Fruit fly (Drosophila melanogaster): ENCODE measurements around the gene Pgam5.
A peak's percentile ranks its signal among the peaks of the same experiment; 100 is the strongest.

Pgam5 gene

dm6 chrX:1868586-1869111 lies 4.7 kb downstream of the Pgam5 start, which contains the start of the genes CG14803 and Pex5 (continued):
- TF ChIP-seq kay (GFP tag; optimal IDR thresholded peaks at IDR 0.05) (no peak), CG17802 (tag; optimal IDR thresholded peaks at IDR 0.05) (no peak), trem (tag; optimal IDR thresholded peaks at IDR 0.05) (peak; percentile 26), da (GFP tag; optimal IDR thresholded peaks at IDR 0.05) (no peak), CG18476 (GFP tag; optimal IDR thresholded peaks at IDR 0.05) (no peak), Lhr (GFP tag; optimal IDR thresholded peaks at IDR 0.05) (no peak), HmgZ (tag; optimal IDR thresholded peaks at IDR 0.05) (peak; percentile 27), Doc2 (GFP tag; IDR thresholded peaks at IDR 0.05) (no peak), vnd (GFP tag; IDR thresholded peaks at IDR 0.05; ENCODE audit: partially characterized antibody) (peak; percentile 39; the same call in 2 of the 3 replicates), Hey (tag; optimal IDR thresholded peaks at IDR 0.05) (no peak), crol (GFP tag; IDR thresholded peaks at IDR 0.05) (no peak), Adf1 (GFP tag; IDR thresholded peaks at IDR 0.05) (no peak), CG18764 (GFP tag; optimal IDR thresholded peaks at IDR 0.05) (no peak), Sry-β (GFP tag; optimal IDR thresholded peaks at IDR 0.05) (peak; percentile 8), CG1529 (GFP tag; optimal IDR thresholded peaks at IDR 0.05) (no peak), Hand (GFP tag; optimal IDR thresholded peaks at IDR 0.05) (no peak), pzg (GFP tag; optimal IDR thresholded peaks at IDR 0.05) (peak; percentile 54), CG11398 (GFP tag; optimal IDR thresholded peaks at IDR 0.05) (no peak), ind (GFP tag; optimal IDR thresholded peaks at IDR 0.05) (no peak), crc (GFP tag; optimal IDR thresholded peaks at IDR 0.05) (no peak), p53 (GFP tag; optimal IDR thresholded peaks at IDR 0.05) (no peak), wek (GFP tag; optimal IDR thresholded peaks at IDR 0.05) (no peak), exex (tag; optimal IDR thresholded peaks at IDR 0.05) (no peak), CG9727 (GFP tag; optimal IDR thresholded peaks at IDR 0.05) (no peak), ci (GFP tag; IDR thresholded peaks at IDR 0.05) (no peak), CG6765 (GFP tag; optimal IDR thresholded peaks at IDR 0.05) (no peak), Ets97D (GFP tag; optimal IDR thresholded peaks at IDR 0.05) (peak; percentile 19), row (GFP tag; IDR thresholded peaks at IDR 0.05) (no peak; the same call in 2 of the 3 replicates), CG17359 (tag; optimal IDR thresholded peaks at IDR 0.05) (no peak), lbe (GFP tag; optimal IDR thresholded peaks at IDR 0.05) (no peak), ash1 (GFP tag; optimal IDR thresholded peaks at IDR 0.05) (no peak), chn (GFP tag; optimal IDR thresholded peaks at IDR 0.05) (no peak), HLHmδ (GFP tag; optimal IDR thresholded peaks at IDR 0.05) (no peak), ham (GFP tag; IDR thresholded peaks at IDR 0.05) (no peak), CG11695 (GFP tag; IDR thresholded peaks at IDR 0.05) (no peak), Opbp (GFP tag; IDR thresholded peaks at IDR 0.05; ENCODE audit: partially characterized antibody) (peak; percentile 67; the same call in 2 of the 3 replicates), lmd (GFP tag; IDR thresholded peaks at IDR 0.05) (no peak), Rfx (GFP tag; IDR thresholded peaks at IDR 0.05) (peak; percentile 37; the same call in 1 of the 2 replicates), CG16815 (GFP tag; optimal IDR thresholded peaks at IDR 0.05) (no peak), dm (GFP tag; optimal IDR thresholded peaks at IDR 0.05) (no peak), E2f1 (GFP tag; IDR thresholded peaks at IDR 0.05) (no peak), CG2199 (GFP tag; IDR thresholded peaks at IDR 0.05) (no peak), Mad (GFP tag; optimal IDR thresholded peaks at IDR 0.05) (no peak), ftz-f1 (GFP tag; optimal IDR thresholded peaks at IDR 0.05) (no peak), unc-4 (GFP tag; IDR thresholded peaks at IDR 0.05; ENCODE audit: partially characterized antibody) (peak; percentile 65), Pdp1 (GFP tag; optimal IDR thresholded peaks at IDR 0.05) (peak in 1 of 2 experiments; percentile 63), CG11504 (tag; optimal IDR thresholded peaks at IDR 0.05) (no peak), pho (GFP tag; optimal IDR thresholded peaks at IDR 0.05) (no peak), Ets65A (GFP tag) (peak; percentile 43), CG10979 (tag; optimal IDR thresholded peaks at IDR 0.05) (no peak), E2f2 (GFP tag; IDR thresholded peaks at IDR 0.05) (peak; percentile 84)

Measured in whole organism, embryonic.